Fruit fly (Drosophila melanogaster): ENCODE measurements around the gene CG31198.

CG31198 gene

dm6 chr3R:21745887-21746286 is 8.2 kb upstream of the CG31198 start:
- no peak for TF ChIP-seq CG8478 (optimal IDR thresholded peaks at IDR 0.05)

- no peak for TF ChIP-seq CTCF (optimal IDR thresholded peaks at IDR 0.05)
- no peak for TF ChIP-seq CG8478 (optimal IDR thresholded peaks at IDR 0.05)
Measured at dm6 chr3R:21748954-21749920, 4.9 kb upstream of the CG31198 start, which contains the start of gene CG31233. Gene CG31233 (plus strand): TSS chr3R:21749853.

- TF ChIP-seq CG8478 (optimal IDR thresholded peaks at IDR 0.05) (no peak), CTCF (optimal IDR thresholded peaks at IDR 0.05) (no peak)
Measured at dm6 chr3R:21753099-21753498, 1.0 kb upstream of the CG31198 start.

- no peak for TF ChIP-seq CG8478 (optimal IDR thresholded peaks at IDR 0.05)
- no peak for TF ChIP-seq CTCF (optimal IDR thresholded peaks at IDR 0.05)
Measured at dm6 chr3R:21757550-21757949, 3.4 kb downstream of the CG31198 start.

- TF ChIP-seq CG8478 (optimal IDR thresholded peaks at IDR 0.05) (no peak), CTCF (optimal IDR thresholded peaks at IDR 0.05) (no peak)
Measured at dm6 chr3R:21758145-21758856, 4.2 kb downstream of the CG31198 start, which contains the start of gene CG42335. Gene CG42335 (plus strand): TSS chr3R:21758764.

- no peak for TF ChIP-seq CTCF (optimal IDR thresholded peaks at IDR 0.05)
- TF ChIP-seq CG8478 (optimal IDR thresholded peaks at IDR 0.05), result no peak
Measured at dm6 chr3R:21769218-21769617, 15.1 kb downstream of the CG31198 start, which contains the start of gene Burs. Gene Burs (plus strand): TSS chr3R:21769518.

- TF ChIP-seq CG8478 (optimal IDR thresholded peaks at IDR 0.05) (no peak), CTCF (optimal IDR thresholded peaks at IDR 0.05) (no peak)
Measured at dm6 chr3R:21775766-21776165, 21.6 kb downstream of the CG31198 start, which contains the start of the genes GABA-B-R2 and CG6800. Gene GABA-B-R2 (minus strand): TSS chr3R:21775840. Gene CG6800 (plus strand): TSS chr3R:21776138.

- TF ChIP-seq CTCF (optimal IDR thresholded peaks at IDR 0.05) (peak in 1 of 2 experiments; percentile 41), CG8478 (optimal IDR thresholded peaks at IDR 0.05) (no peak)
Measured at dm6 chr3R:21777660-21778059, 23.5 kb downstream of the CG31198 start, which contains the start of gene Polr1H. Gene Polr1H (minus strand): TSS chr3R:21777847.

dm6 chr3R:21780086-21780485 is 26.0 kb downstream of the CG31198 start:
- TF ChIP-seq CTCF (optimal IDR thresholded peaks at IDR 0.05) (no peak), CG8478 (optimal IDR thresholded peaks at IDR 0.05) (no peak)

dm6 chr3R:21781448-21781847 is 27.3 kb downstream of the CG31198 start:
- TF ChIP-seq CTCF (optimal IDR thresholded peaks at IDR 0.05), result no peak
- TF ChIP-seq CG8478 (optimal IDR thresholded peaks at IDR 0.05), result no peak

dm6 chr3R:21782295-21782922 is 28.3 kb downstream of the CG31198 start, which contains the start of gene tsl:
Gene tsl (minus strand): TSS chr3R:21782536.
- no peak for TF ChIP-seq CTCF (optimal IDR thresholded peaks at IDR 0.05)
- TF ChIP-seq CG8478 (optimal IDR thresholded peaks at IDR 0.05), result no peak

dm6 chr3R:21790392-21790791 is 36.3 kb downstream of the CG31198 start:
- no peak for TF ChIP-seq CTCF (optimal IDR thresholded peaks at IDR 0.05)

- no peak for TF ChIP-seq CTCF (optimal IDR thresholded peaks at IDR 0.05)
- TF ChIP-seq CG8478 (optimal IDR thresholded peaks at IDR 0.05), result no peak
Measured at dm6 chr3R:21793760-21794159, 39.6 kb downstream of the CG31198 start.

- TF ChIP-seq CG8478 (optimal IDR thresholded peaks at IDR 0.05), result no peak
- TF ChIP-seq CTCF (optimal IDR thresholded peaks at IDR 0.05), result no peak
Measured at dm6 chr3R:21807264-21807663, 53.1 kb downstream of the CG31198 start.
